Worm (Caenorhabditis elegans): ENCODE measurements around the gene nspb-2.

The nspb-2 gene

ce11 chrIV:6585397-6585921, 6.0 kb upstream of the nspb-2 start, which contains the start of the genes F38A5.2 and dnj-11 (continued):
- TF ChIP-seq unc-98 (GFP tag; IDR thresholded peaks at IDR 0.05) (no peak), egl-27 (tag; optimal IDR thresholded peaks at IDR 0.05) (no peak), nhr-76 (tag; optimal IDR thresholded peaks at IDR 0.05) (no peak), nhr-90 (tag; optimal IDR thresholded peaks at IDR 0.05; ENCODE audit: poor library complexity) (peak; percentile 84), unc-62 (GFP tag; optimal IDR thresholded peaks at IDR 0.05) (no peak), ceh-8 (GFP tag; optimal IDR thresholded peaks at IDR 0.05) (no peak), ceh-88 (GFP tag; IDR thresholded peaks at IDR 0.05) (peak; percentile 52; the same call in 1 of the 2 replicates), dsc-1 (tag; optimal IDR thresholded peaks at IDR 0.05) (peak; percentile 75), Y116A8C.19 (tag; optimal IDR thresholded peaks at IDR 0.05; ENCODE audit: borderline replicate concordance) (no peak), unc-86 (tag; optimal IDR thresholded peaks at IDR 0.05) (peak; percentile 80), hlh-4 (tag; optimal IDR thresholded peaks at IDR 0.05) (no peak), zip-4 (GFP tag; optimal IDR thresholded peaks at IDR 0.05) (peak; percentile 58), lin-13 (GFP tag; optimal IDR thresholded peaks at IDR 0.05) (peak; percentile 70), pag-3 (tag; optimal IDR thresholded peaks at IDR 0.05; ENCODE audit: borderline replicate concordance, insufficient read depth) (peak; percentile 26), ceh-90 (tag; optimal IDR thresholded peaks at IDR 0.05) (no peak), sox-4 (tag; optimal IDR thresholded peaks at IDR 0.05) (peak; percentile 42), nhr-85 (tag) (peak; percentile 92), nhr-12 (tag; optimal IDR thresholded peaks at IDR 0.05) (no peak), nhr-77 (tag; optimal IDR thresholded peaks at IDR 0.05) (peak; percentile 77), lin-14 (GFP tag; optimal IDR thresholded peaks at IDR 0.05) (peak; percentile 89), fkh-8 (tag; optimal IDR thresholded peaks at IDR 0.05) (peak; percentile 81), fkh-10 (GFP tag; optimal IDR thresholded peaks at IDR 0.05) (peak; percentile 65), zag-1 (tag; optimal IDR thresholded peaks at IDR 0.05) (no peak), fos-1 (tag; optimal IDR thresholded peaks at IDR 0.05) (peak; percentile 62), lir-3 (tag; optimal IDR thresholded peaks at IDR 0.05; ENCODE audit: poor library complexity) (peak; percentile 66), dpl-1 (GFP tag; optimal IDR thresholded peaks at IDR 0.05) (peak; percentile 79 to 86 (median 83)), mep-1 (tag; optimal IDR thresholded peaks at IDR 0.05) (peak; percentile 88), blmp-1 (tag; optimal IDR thresholded peaks at IDR 0.05) (peak; percentile 72), ces-1 (GFP tag; optimal IDR thresholded peaks at IDR 0.05) (no peak), nhr-237 (tag; optimal IDR thresholded peaks at IDR 0.05) (peak; percentile 52), sup-37 (GFP tag; optimal IDR thresholded peaks at IDR 0.05) (peak; percentile 7)

ce11 chrIV:6588080-6588613, 3.3 kb upstream of the nspb-2 start:
- no peak for TF ChIP-seq ceh-8 (GFP tag; optimal IDR thresholded peaks at IDR 0.05)
- no peak for TF ChIP-seq nhr-11 (tag; optimal IDR thresholded peaks at IDR 0.05)
- TF ChIP-seq grh-1 (GFP tag; IDR thresholded peaks at IDR 0.05), result no peak
- no peak for TF ChIP-seq lin-15B (tag; optimal IDR thresholded peaks at IDR 0.05)
- TF ChIP-seq zag-1 (tag; optimal IDR thresholded peaks at IDR 0.05), result no peak
- TF ChIP-seq nhr-85 (tag), result no peak
- no peak for TF ChIP-seq snu-23 (GFP tag; optimal IDR thresholded peaks at IDR 0.05)
- TF ChIP-seq C16A3.4 (tag; optimal IDR thresholded peaks at IDR 0.05), result no peak
- no peak for TF ChIP-seq lin-35 (GFP tag; optimal IDR thresholded peaks at IDR 0.05)
- TF ChIP-seq mdl-1 (tag; optimal IDR thresholded peaks at IDR 0.05), result no peak
- no peak for TF ChIP-seq lin-14 (GFP tag; optimal IDR thresholded peaks at IDR 0.05)
- TF ChIP-seq hlh-4 (tag; optimal IDR thresholded peaks at IDR 0.05), result no peak
- no peak for TF ChIP-seq unc-98 (GFP tag; IDR thresholded peaks at IDR 0.05)
- TF ChIP-seq ceh-63 (GFP tag; optimal IDR thresholded peaks at IDR 0.05), result no peak

- TF ChIP-seq ama-1 (optimal IDR thresholded peaks at IDR 0.05) (no peak), sptf-1 (tag; optimal IDR thresholded peaks at IDR 0.05) (no peak), sup-37 (GFP tag; optimal IDR thresholded peaks at IDR 0.05) (no peak), nhr-90 (tag; optimal IDR thresholded peaks at IDR 0.05; ENCODE audit: poor library complexity) (no peak), skn-1 (tag; optimal IDR thresholded peaks at IDR 0.05) (no peak), elt-3 (tag; optimal IDR thresholded peaks at IDR 0.05) (no peak), dsc-1 (tag; optimal IDR thresholded peaks at IDR 0.05) (no peak), nhr-19 (GFP tag; conservative IDR thresholded peaks at IDR 0.05) (no peak), elt-2 (tag; optimal IDR thresholded peaks at IDR 0.05) (peak; percentile 46)
Observed at ce11 chrIV:6590029-6590428, 1.5 kb upstream of the nspb-2 start, which contains the start of the genes lec-11 and irld-7. Gene lec-11, minus strand, starts transcription at chrIV:6590154. Gene irld-7, plus strand, starts transcription at chrIV:6590360.
